Worm (Caenorhabditis elegans) whole organism, young adult: ENCODE measurements around the gene chup-1.

Source experiments
- B0336.3 ChIP-seq: fragments of 200-800 bp; sonication (Bioruptor generic); IDR thresholded peaks from 2 replicates; pipeline ENCODE4 v1.3.6; 2022; ENCODE audit warnings: missing genetic modification characterization, missing compliant biosample characterization
- C06A6.2 ChIP-seq: fragments of 200-800 bp; sonication (Bioruptor generic); conservative IDR thresholded peaks from 2 replicates; pipeline ENCODE4 v1.3.6; 2022; ENCODE audit warnings: missing genetic modification characterization, missing compliant biosample characterization
- F33H1.4 ChIP-seq: fragments of 200-800 bp; sonication (Bioruptor generic); IDR thresholded peaks from 2 replicates; pipeline ENCODE4 v1.3.6; 2022; ENCODE audit warnings: missing genetic modification reagents, missing genetic modification characterization, missing compliant biosample characterization
- F37B4.10 ChIP-seq: fragments of 200-800 bp; sonication (Bioruptor generic); IDR thresholded peaks from 2 replicates; pipeline ENCODE4 v1.3.6; 2022; ENCODE audit warnings: missing genetic modification characterization, missing compliant biosample characterization
- F39B2.1 ChIP-seq: fragments of 200-800 bp; sonication (Bioruptor generic); IDR thresholded peaks from 2 replicates; pipeline ENCODE4 v1.3.6; 2022; ENCODE audit warnings: missing genetic modification reagents, missing genetic modification characterization, missing compliant biosample characterization
- F57A8.1 ChIP-seq: fragments of 200-800 bp; sonication (Bioruptor generic); optimal IDR thresholded peaks from 2 replicates; lab custom pipeline; 2018; ENCODE audit warnings: mild to moderate bottlenecking, missing genetic modification characterization, moderate library complexity, missing compliant biosample characterization
- K12H6.12 ChIP-seq: fragments of 200-800 bp; sonication (Bioruptor generic); optimal IDR thresholded peaks from 2 replicates; lab custom pipeline; 2018; ENCODE audit warnings: mild to moderate bottlenecking, missing genetic modification characterization, missing compliant biosample characterization
- T26A5.8 ChIP-seq: sonication (generic microtip); optimal IDR thresholded peaks from 2 replicates; lab custom pipeline; 2016; ENCODE audit warnings: missing genetic modification characterization, missing compliant biosample characterization
- Y95B8A.8 ChIP-seq: fragments of 200-800 bp; sonication (Bioruptor generic); IDR thresholded peaks from 2 replicates; pipeline ENCODE4 v1.3.6; 2022; ENCODE audit warnings: missing genetic modification reagents, missing genetic modification characterization, missing compliant biosample characterization
- attf-5 ChIP-seq: fragments of 200-800 bp; sonication (Bioruptor generic); optimal IDR thresholded peaks from 2 replicates; lab custom pipeline; 2018; ENCODE audit warnings: mild to moderate bottlenecking, missing genetic modification characterization, missing compliant biosample characterization
- cebp-2 ChIP-seq: fragments of 200-800 bp; sonication (Bioruptor generic); IDR thresholded peaks from 2 replicates; pipeline ENCODE4 v1.3.6; 2022; ENCODE audit warnings: missing genetic modification characterization, missing compliant biosample characterization
- ceh-100 ChIP-seq: fragments of 200-800 bp; sonication (Bioruptor generic); IDR thresholded peaks from 2 replicates; pipeline ENCODE4 v1.3.6; 2022; ENCODE audit warnings: missing genetic modification reagents, missing genetic modification characterization, missing compliant biosample characterization
- ceh-58 ChIP-seq: fragments of 200-800 bp; sonication (Bioruptor generic); IDR thresholded peaks from 2 replicates; pipeline ENCODE4 v1.3.6; 2022; ENCODE audit warnings: missing genetic modification characterization, missing compliant biosample characterization
- dox-1 ChIP-seq: fragments of 200-800 bp; sonication (Bioruptor generic); IDR thresholded peaks from 2 replicates; pipeline ENCODE4 v1.3.6; 2022; ENCODE audit warnings: missing genetic modification reagents, missing genetic modification characterization, missing compliant biosample characterization
- dpff-1 ChIP-seq: sonication (generic microtip); optimal IDR thresholded peaks from 2 replicates; lab custom pipeline; 2017; ENCODE audit warnings: mild to moderate bottlenecking, missing genetic modification characterization, missing compliant biosample characterization
- efl-1 ChIP-seq: fragments of 150-350 bp; optimal IDR thresholded peaks from 2 replicates; lab custom pipeline; 2014; ENCODE audit warnings: missing biosample characterization, missing genetic modification reagents, missing genetic modification characterization
- egl-18 ChIP-seq: fragments of 200-800 bp; sonication (Bioruptor generic); IDR thresholded peaks from 2 replicates; pipeline ENCODE4 v1.3.6; 2022; ENCODE audit warnings: missing genetic modification reagents, missing genetic modification characterization, missing compliant biosample characterization
- ets-4 ChIP-seq: fragments of 200-800 bp; sonication (Bioruptor generic); optimal IDR thresholded peaks from 2 replicates; lab custom pipeline; 2018; ENCODE audit warnings: mild to moderate bottlenecking, missing genetic modification characterization, missing compliant biosample characterization
- hmg-20 ChIP-seq: fragments of 200-800 bp; sonication (Bioruptor generic); IDR thresholded peaks from 2 replicates; pipeline ENCODE4 v1.3.6; 2022; ENCODE audit warnings: missing genetic modification reagents, missing genetic modification characterization, missing compliant biosample characterization
- hsf-1 ChIP-seq: fragments of 200-800 bp; sonication (Bioruptor generic); IDR thresholded peaks from 2 replicates; pipeline ENCODE4 v1.3.6; 2022; ENCODE audit warnings: missing genetic modification reagents, missing genetic modification characterization, missing compliant biosample characterization
- let-607 ChIP-seq, 2 experiments: fragments of 200-800 bp in 1 of 2; sonication (Bioruptor generic) in 1 of 2; sonication (generic microtip) in 1 of 2; optimal IDR thresholded peaks; 2 replicates each; lab custom pipeline; 2016 to 2018; ENCODE audit warnings: mild to moderate bottlenecking in 2 of 2, missing compliant biosample characterization in 2 of 2, missing genetic modification characterization in 2 of 2, moderate library complexity in 2 of 2, missing genotype in 1 of 2
- lin-35 ChIP-seq, 3 experiments: fragments of 150-350 bp in 2 of 3; sonication (generic microtip) in 1 of 3; optimal IDR thresholded peaks; 2 replicates each; lab custom pipeline; 2014 to 2018; ENCODE audit warnings: missing biosample characterization in 3 of 3, missing genetic modification characterization in 3 of 3, missing genetic modification reagents in 3 of 3
- lin-40 ChIP-seq: sonication (generic microtip); optimal IDR thresholded peaks from 2 replicates; lab custom pipeline; 2016; ENCODE audit warnings: missing genetic modification characterization, mild to moderate bottlenecking, missing compliant biosample characterization, missing genotype, missing genetic modification reagents
- madf-3 ChIP-seq: fragments of 200-800 bp; sonication (Bioruptor generic); IDR thresholded peaks from 2 replicates; pipeline ENCODE4 v1.3.6; 2022; ENCODE audit warnings: missing genetic modification reagents, missing genetic modification characterization, missing compliant biosample characterization
- madf-6 ChIP-seq: fragments of 200-800 bp; sonication (Bioruptor generic); IDR thresholded peaks from 2 replicates; pipeline ENCODE4 v1.3.6; 2022; ENCODE audit warnings: missing genetic modification reagents, missing genetic modification characterization, missing compliant biosample characterization
- madf-8 ChIP-seq: fragments of 200-800 bp; sonication (Bioruptor generic); conservative IDR thresholded peaks from 2 replicates; pipeline ENCODE4 v1.3.6; 2022; ENCODE audit warnings: missing genetic modification reagents, missing genetic modification characterization, missing compliant biosample characterization
- mel-28 ChIP-seq: sonication (generic microtip); optimal IDR thresholded peaks from 2 replicates; lab custom pipeline; 2016; ENCODE audit warnings: borderline replicate concordance, mild to moderate bottlenecking, missing genetic modification characterization, missing compliant biosample characterization
- mes-4 ChIP-seq: sonication (generic microtip); optimal IDR thresholded peaks from 2 replicates; lab custom pipeline; 2016; ENCODE audit warnings: missing genotype, missing genetic modification characterization, missing compliant biosample characterization
- mxl-1 ChIP-seq: sonication (generic microtip); optimal IDR thresholded peaks from 2 replicates; lab custom pipeline; 2016; ENCODE audit warnings: missing genetic modification characterization, missing compliant biosample characterization
- nfya-1 ChIP-seq: sonication (generic microtip); optimal IDR thresholded peaks from 2 replicates; lab custom pipeline; 2017; ENCODE audit warnings: antibody characterized with exemption, missing compliant biosample characterization, missing genetic modification characterization, borderline replicate concordance; ENCODE audit not compliant: insufficient read depth
- nhr-120 ChIP-seq: fragments of 200-800 bp; sonication (Bioruptor generic); IDR thresholded peaks from 2 replicates; pipeline ENCODE4 v1.3.6; 2022; ENCODE audit warnings: missing genetic modification characterization, missing compliant biosample characterization
- nhr-80 ChIP-seq: sonication (generic microtip); optimal IDR thresholded peaks from 2 replicates; lab custom pipeline; 2016; ENCODE audit warnings: missing genetic modification characterization, missing compliant biosample characterization
- repo-1 ChIP-seq: sonication (generic microtip); optimal IDR thresholded peaks from 2 replicates; lab custom pipeline; 2017; ENCODE audit warnings: mild to moderate bottlenecking, missing genetic modification characterization, missing compliant biosample characterization
- rpc-1 ChIP-seq, 2 experiments: fragments of 150-350 bp in 1 of 2; sonication (generic microtip) in 1 of 2; optimal IDR thresholded peaks; 2 replicates each; lab custom pipeline; 2014 to 2018; ENCODE audit warnings: missing biosample characterization in 1 of 2, missing genetic modification characterization in 1 of 2, missing genetic modification reagents in 1 of 2, missing genotype in 1 of 2
- snpc-3.4 ChIP-seq: sonication (generic microtip); optimal IDR thresholded peaks from 2 replicates; lab custom pipeline; 2017; ENCODE audit warnings: missing genetic modification characterization, mild to moderate bottlenecking, missing compliant biosample characterization, antibody characterized with exemption, moderate library complexity, missing genotype, missing genetic modification reagents
- snpc-4 ChIP-seq, 5 experiments: fragments of 150-350 bp in 1 of 5; sonication (generic microtip) in 4 of 5; optimal IDR thresholded peaks; 2 replicates each; lab custom pipeline; 2014 to 2018; ENCODE audit warnings: missing genetic modification characterization in 5 of 5, missing biosample characterization in 3 of 5, antibody characterized with exemption in 2 of 5, mild to moderate bottlenecking in 2 of 5, missing compliant biosample characterization in 2 of 5, missing genotype in 2 of 5, moderate library complexity in 2 of 5, missing genetic modification reagents in 1 of 5
- sptf-2 ChIP-seq: fragments of 200-800 bp; sonication (Bioruptor generic); optimal IDR thresholded peaks from 2 replicates; lab custom pipeline; 2018; ENCODE audit warnings: mild to moderate bottlenecking, missing genetic modification characterization, missing compliant biosample characterization
- tbp1 ChIP-seq: fragments of 200-800 bp; sonication (Bioruptor generic); optimal IDR thresholded peaks from 2 replicates; lab custom pipeline; 2018; ENCODE audit warnings: mild to moderate bottlenecking, missing genetic modification characterization, missing compliant biosample characterization
- tbx-9 ChIP-seq: sonication (generic microtip); optimal IDR thresholded peaks from 2 replicates; lab custom pipeline; 2016; ENCODE audit warnings: borderline replicate concordance, missing genetic modification characterization, inconsistent platforms, missing compliant biosample characterization
- unc-62 ChIP-seq: fragments of 150-350 bp; optimal IDR thresholded peaks from 2 replicates; lab custom pipeline; 2014; ENCODE audit warnings: missing biosample characterization, missing genetic modification reagents, missing genetic modification characterization
- xnd-1 ChIP-seq: sonication (generic microtip); optimal IDR thresholded peaks from 2 replicates; lab custom pipeline; 2016; ENCODE audit warnings: missing genotype, missing genetic modification reagents, missing genetic modification characterization, missing compliant biosample characterization
- ztf-22 ChIP-seq: fragments of 200-800 bp; sonication (Bioruptor generic); optimal IDR thresholded peaks from 2 replicates; lab custom pipeline; 2018; ENCODE audit warnings: mild to moderate bottlenecking, missing genetic modification characterization, moderate library complexity, missing compliant biosample characterization
- ztf-6 ChIP-seq: fragments of 200-800 bp; sonication (Bioruptor generic); IDR thresholded peaks from 2 replicates; pipeline ENCODE4 v1.3.6; 2022; ENCODE audit warnings: missing genetic modification reagents, missing genetic modification characterization, missing compliant biosample characterization

The chup-1 gene

ce11 chrX:8761060-8761459 lies 30.9 kb upstream of the chup-1 start:
- TF ChIP-seq nhr-80 (tag; lab: Kevin White, UChicago), result no peak
- no peak for TF ChIP-seq lin-40 (tag; lab: Kevin White, UChicago)
- no peak for TF ChIP-seq ets-4 (GFP tag; lab: Kevin White, UChicago)
- TF ChIP-seq hmg-20, result no peak
- no peak for TF ChIP-seq snpc-3.4
- no peak for TF ChIP-seq ztf-6 (GFP tag; lab: Robert Waterston, UW)
- TF ChIP-seq ztf-22 (GFP tag; lab: Kevin White, UChicago), result no peak
- no peak for TF ChIP-seq tbx-9 (tag; lab: Kevin White, UChicago)
- no peak for TF ChIP-seq dox-1 (GFP tag; lab: Robert Waterston, UW)
- no peak for TF ChIP-seq nhr-120
- no peak for TF ChIP-seq C06A6.2
- no peak for TF ChIP-seq sptf-2 (GFP tag; lab: Kevin White, UChicago)
- no peak for TF ChIP-seq F33H1.4 (GFP tag; lab: Robert Waterston, UW)
- TF ChIP-seq egl-18 (GFP tag; lab: Robert Waterston, UW), result no peak

DNA sequence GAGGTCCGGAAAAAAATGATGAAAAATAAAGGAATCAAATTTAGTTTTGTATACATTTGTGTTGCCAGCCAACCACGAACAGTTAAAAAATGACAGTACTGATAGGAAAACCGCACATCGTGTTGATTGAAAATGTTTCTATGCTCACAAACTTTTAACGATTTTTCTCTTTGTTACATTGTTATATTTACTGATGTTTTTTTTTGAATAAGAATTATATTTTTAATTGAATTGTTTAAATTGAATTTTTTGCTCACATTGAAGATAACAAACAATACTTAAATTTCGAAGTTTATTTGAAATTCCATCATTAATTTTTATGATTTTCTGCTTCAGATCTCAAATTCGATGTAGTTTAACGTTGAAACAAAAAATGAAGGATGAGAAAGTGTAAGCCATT lies 30.5 kb upstream of the chup-1 start, which contains the start of gene M02D8.5:
M02D8.5 (minus strand) TSS at position 101 of the 400 bp plus-strand sequence.
- TF ChIP-seq Y95B8A.8 (GFP tag; lab: Robert Waterston, UW), result no peak
- no peak for TF ChIP-seq lin-35 (GFP tag; optimal IDR thresholded peaks at IDR 0.05; lab: Kevin White, UChicago)
- TF ChIP-seq snpc-4 (GFP tag; optimal IDR thresholded peaks at IDR 0.05; lab: Kevin White, UChicago), result no peak
- TF ChIP-seq snpc-4 (tag; optimal IDR thresholded peaks at IDR 0.05; lab: Kevin White, UChicago), result no peak
- no peak for TF ChIP-seq xnd-1
- TF ChIP-seq madf-8 (GFP tag; lab: Robert Waterston, UW), result no peak
- no peak for TF ChIP-seq repo-1 (tag; lab: Kevin White, UChicago)
- TF ChIP-seq madf-6 (GFP tag; lab: Robert Waterston, UW), result no peak
- TF ChIP-seq, all 124 proteins: peak for 0

- TF ChIP-seq tbp1 (GFP tag; lab: Kevin White, UChicago) (no peak), B0336.3 (GFP tag; lab: Robert Waterston, UW) (no peak), mxl-1 (no peak), F57A8.1 (no peak), ets-4 (GFP tag; lab: Kevin White, UChicago) (no peak), nfya-1 (tag; lab: Kevin White, UChicago) (no peak), ztf-22 (GFP tag; lab: Kevin White, UChicago) (no peak), rpc-1 (optimal IDR thresholded peaks at IDR 0.05; lab: Kevin White, UChicago) (no peak), rpc-1 (tag; optimal IDR thresholded peaks at IDR 0.05; lab: Kevin White, UChicago) (no peak), tbx-9 (tag; lab: Kevin White, UChicago) (no peak), mes-4 (tag; lab: Kevin White, UChicago) (no peak), F33H1.4 (GFP tag; lab: Robert Waterston, UW) (no peak), attf-5 (GFP tag; lab: Kevin White, UChicago) (no peak), T26A5.8 (tag; lab: Kevin White, UChicago) (no peak)
Observed at ce11 chrX:8762927-8763326, 29.0 kb upstream of the chup-1 start.

DNA sequence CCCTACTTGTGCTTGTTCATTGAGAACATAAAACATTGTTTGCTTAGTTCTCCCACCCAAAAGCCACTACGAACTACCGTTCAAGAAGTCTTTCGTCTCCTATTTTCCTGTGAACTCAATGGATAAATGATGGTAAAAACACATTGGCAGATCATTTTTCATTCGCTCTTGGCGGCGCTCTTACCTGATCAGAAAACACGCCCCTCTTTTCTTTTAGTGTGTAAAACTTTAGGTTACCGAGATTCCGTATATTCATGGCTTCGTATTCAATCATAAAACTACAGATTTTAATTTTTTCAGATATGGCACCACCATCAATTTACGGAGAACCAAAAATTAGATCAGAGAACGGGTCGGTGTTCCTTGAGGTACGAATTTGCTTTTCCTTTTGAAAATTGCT lies 28.4 kb upstream of the chup-1 start, which contains the start of gene zig-12:
zig-12 (plus strand) TSS at position 301 of the 400 bp plus-strand sequence.
- TF ChIP-seq efl-1 (GFP tag; lab: Kevin White, UChicago) (no peak), K12H6.12 (no peak), hsf-1 (GFP tag; lab: Robert Waterston, UW) (no peak), unc-62 (no peak), ceh-58 (GFP tag; lab: Robert Waterston, UW) (no peak), F39B2.1 (GFP tag; lab: Robert Waterston, UW) (no peak), mel-28 (tag; lab: Kevin White, UChicago) (no peak), dpff-1 (tag; lab: Kevin White, UChicago) (no peak), T26A5.8 (tag; lab: Kevin White, UChicago) (no peak), cebp-2 (GFP tag; lab: Robert Waterston, UW) (no peak), let-607 (tag; optimal IDR thresholded peaks at IDR 0.05; lab: Kevin White, UChicago) (no peak), F37B4.10 (GFP tag; lab: Robert Waterston, UW) (no peak), madf-3 (GFP tag; lab: Robert Waterston, UW) (no peak), ceh-100 (GFP tag; lab: Robert Waterston, UW) (no peak)
